Worm (Caenorhabditis elegans) whole organism, late embryonic: Measurements from ENCODE around the gene mks-5.
A peak's percentile ranks its signal among the peaks of the same experiment; 100 is the strongest.

Source experiments
- C08G9.2 ChIP-seq: sonication (generic microtip); optimal IDR thresholded peaks from 2 replicates; lab custom pipeline; 2016; ENCODE audit warnings: mild to moderate bottlenecking, missing genetic modification characterization, moderate library complexity, missing compliant biosample characterization
- T23F11.4 ChIP-seq: fragments of 200-800 bp; sonication (Bioruptor generic); optimal IDR thresholded peaks from 2 replicates; lab custom pipeline; 2018; ENCODE audit warnings: mild to moderate bottlenecking, missing genetic modification characterization, missing compliant biosample characterization
- ahr-1 ChIP-seq: sonication (generic microtip); optimal IDR thresholded peaks from 2 replicates; lab custom pipeline; 2016; ENCODE audit warnings: missing genetic modification characterization, missing compliant biosample characterization
- ceh-18 ChIP-seq: sonication (generic microtip); optimal IDR thresholded peaks from 2 replicates; lab custom pipeline; 2016; ENCODE audit warnings: missing genetic modification characterization, missing compliant biosample characterization
- ceh-31 ChIP-seq: sonication (generic microtip); optimal IDR thresholded peaks from 2 replicates; lab custom pipeline; 2016; ENCODE audit warnings: missing genetic modification characterization, missing compliant biosample characterization
- ceh-48 ChIP-seq: sonication (generic microtip); optimal IDR thresholded peaks from 2 replicates; lab custom pipeline; 2016; ENCODE audit warnings: missing genetic modification characterization, inconsistent platforms, missing compliant biosample characterization
- ceh-9 ChIP-seq: sonication (generic microtip); optimal IDR thresholded peaks from 2 replicates; lab custom pipeline; 2016; ENCODE audit warnings: mild to moderate bottlenecking, missing genetic modification characterization, inconsistent platforms, missing compliant biosample characterization
- dve-1 ChIP-seq: sonication (generic microtip); optimal IDR thresholded peaks from 2 replicates; lab custom pipeline; 2017; ENCODE audit warnings: antibody characterized with exemption, mild to moderate bottlenecking, missing genetic modification characterization, missing compliant biosample characterization
- elt-4 ChIP-seq: sonication (generic microtip); optimal IDR thresholded peaks from 2 replicates; lab custom pipeline; 2016; ENCODE audit warnings: missing genetic modification characterization, missing compliant biosample characterization
- eyg-1 ChIP-seq: sonication (generic microtip); optimal IDR thresholded peaks from 2 replicates; lab custom pipeline; 2016; ENCODE audit warnings: missing genotype, missing genetic modification characterization, missing compliant biosample characterization
- fax-1 ChIP-seq: sonication (generic microtip); optimal IDR thresholded peaks from 2 replicates; lab custom pipeline; 2016; ENCODE audit warnings: missing genotype, missing genetic modification characterization, missing compliant biosample characterization
- fkh-10 ChIP-seq: fragments of 150-350 bp; optimal IDR thresholded peaks from 2 replicates; lab custom pipeline; 2014; ENCODE audit warnings: missing biosample characterization, missing genetic modification reagents, missing genetic modification characterization
- fkh-6 ChIP-seq: sonication (generic microtip); optimal IDR thresholded peaks from 2 replicates; lab custom pipeline; 2016; ENCODE audit warnings: missing genetic modification characterization, missing compliant biosample characterization
- hlh-30 ChIP-seq: sonication (generic microtip); optimal IDR thresholded peaks from 2 replicates; lab custom pipeline; 2017; ENCODE audit warnings: antibody characterized with exemption, missing genetic modification characterization, missing compliant biosample characterization; ENCODE audit not compliant: insufficient read depth
- hlh-8 ChIP-seq: sonication (generic microtip); optimal IDR thresholded peaks from 2 replicates; lab custom pipeline; 2016; ENCODE audit warnings: missing genotype, missing genetic modification characterization, missing compliant biosample characterization
- madf-2 ChIP-seq: sonication (generic microtip); optimal IDR thresholded peaks from 2 replicates; lab custom pipeline; 2017; ENCODE audit warnings: missing genetic modification characterization, missing compliant biosample characterization
- nfya-1 ChIP-seq: sonication (generic microtip); optimal IDR thresholded peaks from 2 replicates; lab custom pipeline; 2017; ENCODE audit warnings: missing genetic modification characterization, mild to moderate bottlenecking, missing compliant biosample characterization, antibody characterized with exemption, moderate library complexity
- npax-4 ChIP-seq: sonication (generic microtip); optimal IDR thresholded peaks from 2 replicates; lab custom pipeline; 2016; ENCODE audit warnings: missing genetic modification characterization, missing compliant biosample characterization
- pag-3 ChIP-seq: sonication (generic microtip); optimal IDR thresholded peaks from 2 replicates; lab custom pipeline; 2016; ENCODE audit warnings: missing compliant biosample characterization, missing genetic modification characterization, borderline replicate concordance
- pat-9 ChIP-seq: fragments of 200-800 bp; sonication (Bioruptor generic); optimal IDR thresholded peaks from 2 replicates; lab custom pipeline; 2018; ENCODE audit warnings: mild to moderate bottlenecking, missing genetic modification characterization, moderate library complexity, missing compliant biosample characterization
- pqm-1 ChIP-seq: sonication (generic microtip); optimal IDR thresholded peaks from 2 replicates; lab custom pipeline; 2016; ENCODE audit warnings: missing genetic modification characterization, missing compliant biosample characterization
- ref-2 ChIP-seq: sonication (generic microtip); optimal IDR thresholded peaks from 2 replicates; lab custom pipeline; 2016; ENCODE audit warnings: missing genetic modification characterization, missing compliant biosample characterization
- rnt-1 ChIP-seq: sonication (generic microtip); optimal IDR thresholded peaks from 2 replicates; lab custom pipeline; 2016; ENCODE audit warnings: missing genetic modification characterization, missing compliant biosample characterization
- sox-4 ChIP-seq: sonication (generic microtip); optimal IDR thresholded peaks from 2 replicates; lab custom pipeline; 2017; ENCODE audit warnings: mild to moderate bottlenecking, missing genetic modification characterization, inconsistent platforms, missing compliant biosample characterization
- syd-9 ChIP-seq: sonication (generic microtip); optimal IDR thresholded peaks from 2 replicates; lab custom pipeline; 2016; ENCODE audit warnings: mild to moderate bottlenecking, missing genetic modification characterization, moderate library complexity, missing compliant biosample characterization
- tbx-2 ChIP-seq: sonication (generic microtip); optimal IDR thresholded peaks from 2 replicates; lab custom pipeline; 2016; ENCODE audit warnings: missing genetic modification characterization, missing compliant biosample characterization
- ttx-3 ChIP-seq: sonication (generic microtip); optimal IDR thresholded peaks from 2 replicates; lab custom pipeline; 2016; ENCODE audit warnings: missing genetic modification reagents, missing genetic modification characterization, missing compliant biosample characterization
- unc-42 ChIP-seq: sonication (generic microtip); optimal IDR thresholded peaks from 2 replicates; lab custom pipeline; 2016; ENCODE audit warnings: missing genotype, missing genetic modification characterization, missing compliant biosample characterization
- unc-55 ChIP-seq: sonication (generic microtip); optimal IDR thresholded peaks from 2 replicates; lab custom pipeline; 2017; ENCODE audit warnings: missing biosample characterization, missing genetic modification reagents, missing genetic modification characterization
- unc-86 ChIP-seq: sonication (generic microtip); optimal IDR thresholded peaks from 2 replicates; lab custom pipeline; 2016; ENCODE audit warnings: missing genetic modification characterization, missing compliant biosample characterization
- ztf-16 ChIP-seq: sonication (generic microtip); optimal IDR thresholded peaks from 2 replicates; lab custom pipeline; 2017; ENCODE audit warnings: missing genetic modification characterization, missing compliant biosample characterization

The mks-5 gene

DNA sequence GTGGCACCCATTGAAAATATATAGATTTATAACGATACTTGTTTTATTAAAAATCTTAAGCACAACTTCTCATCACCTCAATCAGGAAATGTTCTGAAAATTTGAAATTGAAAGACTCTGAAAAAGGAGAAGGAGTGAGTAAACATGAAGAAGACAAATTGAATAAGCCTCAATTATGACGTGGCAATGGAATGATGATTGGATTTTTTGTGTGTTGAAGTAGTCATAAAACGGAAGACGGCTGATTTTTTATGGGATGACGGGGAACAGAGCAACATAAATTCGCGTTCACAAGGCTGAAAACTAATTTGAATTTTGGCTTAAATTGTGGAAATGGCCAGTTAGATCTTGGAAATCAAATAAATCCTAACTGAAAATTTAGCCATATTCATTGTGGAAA, 11.5 kb downstream of the mks-5 start, which contains the start of gene glb-12:
Gene glb-12 (minus strand): TSS at position 101 of the 400 bp plus-strand sequence.
- TF ChIP-seq rnt-1 (tag; lab: Kevin White, UChicago) (no peak), elt-4 (tag; lab: Kevin White, UChicago) (no peak), C08G9.2 (no peak), sox-4 (no peak), eyg-1 (tag; lab: Kevin White, UChicago) (no peak), ztf-16 (tag; lab: Kevin White, UChicago) (no peak), ttx-3 (tag; lab: Kevin White, UChicago) (no peak), hlh-30 (tag; lab: Kevin White, UChicago) (no peak), T23F11.4 (GFP tag; lab: Kevin White, UChicago) (no peak), nfya-1 (tag; lab: Kevin White, UChicago) (no peak)
- TF ChIP-seq, all 69 proteins: peak for 0

DNA sequence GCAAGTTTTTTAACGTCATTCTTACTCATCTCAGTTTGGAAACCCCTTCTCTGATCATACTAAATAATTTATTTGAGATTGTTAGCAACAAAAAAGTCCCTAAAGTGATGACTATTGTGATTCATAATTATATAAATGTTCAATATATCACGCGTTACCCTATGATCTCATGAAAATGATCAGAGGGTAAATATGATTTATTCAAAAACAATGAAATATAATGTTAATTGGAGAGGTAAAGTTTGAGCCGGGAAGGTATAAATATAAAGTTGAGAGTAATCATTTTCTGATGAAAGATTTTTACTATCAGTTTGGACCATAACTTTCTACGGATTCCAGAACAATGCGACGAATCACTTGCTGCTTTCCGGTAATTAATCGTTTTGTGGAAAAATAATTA, 17.0 kb downstream of the mks-5 start, which contains the start of gene C52A11.3:
Gene C52A11.3 (plus strand): TSS at position 301 of the 400 bp plus-strand sequence.
- TF ChIP-seq eyg-1 (tag; lab: Kevin White, UChicago) (no peak), hlh-30 (tag; lab: Kevin White, UChicago) (no peak), ztf-16 (tag; lab: Kevin White, UChicago) (no peak), syd-9 (tag; lab: Kevin White, UChicago) (no peak), pag-3 (tag; lab: Kevin White, UChicago) (no peak), fkh-10 (GFP tag; lab: Kevin White, UChicago) (no peak), ahr-1 (tag; lab: Kevin White, UChicago) (no peak), pat-9 (tag; lab: Kevin White, UChicago) (no peak), nfya-1 (tag; lab: Kevin White, UChicago) (no peak), fax-1 (no peak), madf-2 (tag; lab: Kevin White, UChicago) (no peak), ref-2 (no peak), hlh-8 (tag; lab: Kevin White, UChicago) (no peak)
- TF ChIP-seq, all 69 proteins: peak for 0

DNA sequence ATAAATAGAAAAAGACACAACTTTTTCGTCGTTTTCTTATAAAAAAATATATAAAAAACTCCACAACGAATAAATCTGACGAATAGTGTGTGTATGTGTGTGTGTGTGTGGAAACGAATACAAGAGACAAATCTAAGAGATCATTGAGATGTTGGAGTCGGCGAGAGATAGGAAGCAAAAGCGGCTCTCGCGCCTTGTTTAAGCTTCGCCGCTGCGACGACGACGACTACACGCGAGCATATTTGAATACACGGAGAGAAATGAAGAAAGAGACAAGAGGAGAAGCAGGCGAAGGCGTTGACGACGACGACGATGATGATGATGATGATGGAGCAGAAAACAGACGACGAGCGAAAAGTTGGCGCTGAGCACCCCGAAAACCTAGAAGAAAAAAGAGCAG, 24.8 kb downstream of the mks-5 start:
- peak; percentile 37 for TF ChIP-seq ceh-31 (tag; lab: Kevin White, UChicago)
- TF ChIP-seq fkh-6 = no peak
- no peak for TF ChIP-seq ceh-18 (tag; lab: Kevin White, UChicago)
- peak; percentile 35 for TF ChIP-seq unc-42 (tag; lab: Kevin White, UChicago)
- no peak for TF ChIP-seq dve-1 (tag; lab: Kevin White, UChicago)
- TF ChIP-seq madf-2 (tag; lab: Kevin White, UChicago) = peak; percentile 39
- no peak for TF ChIP-seq ceh-48 (tag; lab: Kevin White, UChicago)

DNA sequence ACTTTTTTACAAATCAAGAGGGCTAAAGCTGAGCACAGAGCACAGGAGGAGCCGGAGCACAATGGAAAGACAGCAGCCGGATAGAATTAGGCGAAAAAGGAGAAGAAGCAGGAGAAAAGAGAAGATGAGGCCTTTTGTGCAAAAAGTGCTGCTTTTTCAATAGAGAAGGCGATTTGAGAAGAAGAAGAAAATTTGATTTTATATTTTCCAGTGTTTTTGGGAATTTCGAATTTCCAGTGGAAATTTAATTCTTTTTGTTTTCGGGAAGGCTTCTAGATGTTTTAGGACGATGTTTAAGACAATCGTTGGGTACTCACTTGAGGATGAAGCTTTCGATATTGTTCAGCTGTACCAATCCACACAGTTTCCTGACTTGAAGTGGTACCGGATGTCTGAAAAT, 33.7 kb downstream of the mks-5 start:
- TF ChIP-seq tbx-2 (tag; lab: Kevin White, UChicago) = no peak
- peak; percentile 88 for TF ChIP-seq unc-42 (tag; lab: Kevin White, UChicago)

DNA sequence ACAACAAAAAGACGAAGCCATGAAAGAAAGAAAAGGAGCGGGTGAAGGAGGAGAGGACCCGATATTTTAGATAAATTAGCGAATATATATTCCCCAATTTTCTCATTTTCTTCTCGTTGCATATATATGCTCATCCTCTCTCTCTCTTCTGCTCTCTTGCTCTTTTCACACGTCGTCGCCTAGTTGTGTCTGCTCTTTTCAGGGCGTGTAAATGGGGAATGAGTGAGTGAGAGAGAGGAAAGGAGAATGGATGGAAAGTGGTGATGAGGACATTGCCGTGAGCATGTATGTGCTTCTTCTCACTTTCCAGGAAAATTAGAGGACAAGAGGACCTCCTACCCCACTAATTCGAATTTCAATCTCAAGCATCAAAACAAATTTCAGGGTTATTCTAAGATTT, 35.4 kb downstream of the mks-5 start:
- TF ChIP-seq T23F11.4 (GFP tag; lab: Kevin White, UChicago) = no peak
- no peak for TF ChIP-seq ztf-16 (tag; lab: Kevin White, UChicago)
- TF ChIP-seq ceh-31 (tag; lab: Kevin White, UChicago) = peak; percentile 54
- TF ChIP-seq unc-42 (tag; lab: Kevin White, UChicago) = peak; percentile 40
- no peak for TF ChIP-seq ttx-3 (tag; lab: Kevin White, UChicago)
- TF ChIP-seq unc-86 (tag; lab: Kevin White, UChicago) = no peak

DNA sequence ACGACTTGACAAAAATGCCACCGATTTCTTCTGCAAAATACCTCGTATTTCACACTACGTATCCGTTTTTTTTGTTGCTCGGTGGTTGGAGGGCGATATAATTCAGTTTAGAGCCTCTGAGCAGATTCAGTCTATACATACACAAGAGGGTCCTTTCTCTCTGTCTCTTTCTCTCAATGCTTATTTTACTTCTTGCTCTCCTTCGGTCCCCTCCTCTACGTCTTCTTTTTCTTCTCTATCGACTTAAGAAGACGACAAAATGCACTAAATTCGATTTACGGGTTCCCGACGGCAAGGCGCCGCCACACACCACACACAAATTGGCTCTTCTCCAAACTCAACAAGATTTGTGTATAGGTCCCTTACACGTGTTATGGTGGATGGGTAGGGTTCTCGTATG, 38.9 kb downstream of the mks-5 start:
- no peak for TF ChIP-seq nfya-1 (tag; lab: Kevin White, UChicago)
- TF ChIP-seq ceh-9 (tag; lab: Kevin White, UChicago) = no peak
- TF ChIP-seq eyg-1 (tag; lab: Kevin White, UChicago) = no peak
- peak; percentile 99 for TF ChIP-seq unc-42 (tag; lab: Kevin White, UChicago)
- no peak for TF ChIP-seq pqm-1 (tag; lab: Kevin White, UChicago)
- peak; percentile 25 for TF ChIP-seq ceh-31 (tag; lab: Kevin White, UChicago)
- TF ChIP-seq unc-55 (GFP tag; lab: Kevin White, UChicago) = no peak
- TF ChIP-seq npax-4 (tag; lab: Kevin White, UChicago) = no peak
- no peak for TF ChIP-seq fax-1
